Fruit fly (Drosophila melanogaster) whole organism, embryonic: ENCODE measurements around the gene CG4586.

Experiments
- ATbp ChIP-seq: fragments of 200-800 bp; sonication (Bioruptor generic); optimal IDR thresholded peaks from 2 replicates; lab custom pipeline; 2017; ENCODE audit warnings: missing biosample characterization, mild to moderate bottlenecking, missing genetic modification characterization, missing genetic modification reagents
- Awh ChIP-seq: fragments of 200-800 bp; sonication (Bioruptor generic); IDR thresholded peaks from 2 replicates; pipeline ENCODE4, ENCODE4 v1.3.6; 2022; ENCODE audit warnings: missing biosample characterization, missing genetic modification characterization
- CG10147 ChIP-seq: fragments of 200-800 bp; sonication (Bioruptor generic); optimal IDR thresholded peaks from 2 replicates; lab custom pipeline; 2019; ENCODE audit warnings: missing biosample characterization, mild to moderate bottlenecking, missing genetic modification characterization, moderate library complexity
- CG10209 ChIP-seq: fragments of 200-800 bp; sonication (Bioruptor generic); optimal IDR thresholded peaks from 3 replicates; lab custom pipeline; 2017; ENCODE audit warnings: missing biosample characterization, mild to moderate bottlenecking, missing genetic modification characterization, missing genetic modification reagents
- CG10979 ChIP-seq: fragments of 200-800 bp; sonication (Bioruptor generic); optimal IDR thresholded peaks from 2 replicates; lab custom pipeline; 2018; ENCODE audit warnings: missing biosample characterization, mild to moderate bottlenecking, missing genetic modification characterization, moderate library complexity
- CG11398 ChIP-seq: fragments of 200-800 bp; sonication (Bioruptor generic); optimal IDR thresholded peaks from 2 replicates; lab custom pipeline; 2016; ENCODE audit warnings: missing biosample characterization, missing genetic modification characterization
- CG17328 ChIP-seq: fragments of 200-800 bp; sonication (Bioruptor generic); IDR thresholded peaks from 2 replicates; pipeline ENCODE4 v1.3.6; 2022; ENCODE audit warnings: missing biosample characterization, missing genetic modification characterization
- CG17802 ChIP-seq: fragments of 200-800 bp; sonication (Bioruptor generic); optimal IDR thresholded peaks from 2 replicates; lab custom pipeline; 2018; ENCODE audit warnings: missing biosample characterization, mild to moderate bottlenecking, missing genetic modification characterization, moderate library complexity
- CG18262 ChIP-seq: fragments of 200-800 bp; optimal IDR thresholded peaks from 3 replicates; lab custom pipeline; 2019; ENCODE audit warnings: missing biosample characterization, mild to moderate bottlenecking, missing genetic modification characterization, moderate library complexity
- CG18476 ChIP-seq: fragments of 200-800 bp; sonication (Bioruptor generic); optimal IDR thresholded peaks from 2 replicates; lab custom pipeline; 2016; ENCODE audit warnings: missing biosample characterization, mild to moderate bottlenecking, missing genetic modification characterization
- CG18619 ChIP-seq: fragments of 200-800 bp; sonication (Bioruptor generic); optimal IDR thresholded peaks from 3 replicates; lab custom pipeline; 2017; ENCODE audit warnings: missing biosample characterization, mild to moderate bottlenecking, missing genetic modification characterization
- CG2875 ChIP-seq: fragments of 200-800 bp; sonication (Bioruptor generic); optimal IDR thresholded peaks from 2 replicates; lab custom pipeline; 2017; ENCODE audit warnings: missing biosample characterization, mild to moderate bottlenecking, missing genetic modification characterization, missing genetic modification reagents
- CG7928 ChIP-seq: fragments of 200-800 bp; sonication (Bioruptor generic); optimal IDR thresholded peaks from 2 replicates; lab custom pipeline; 2017; ENCODE audit warnings: missing biosample characterization, mild to moderate bottlenecking, missing genetic modification characterization
- CG8478 ChIP-seq: fragments of >200 bp; optimal IDR thresholded peaks from 2 replicates; lab custom pipeline; 2018
- CG9727 ChIP-seq: fragments of 200-800 bp; sonication (Bioruptor generic); optimal IDR thresholded peaks from 3 replicates; lab custom pipeline; 2017; ENCODE audit warnings: missing biosample characterization, mild to moderate bottlenecking, missing genetic modification characterization
- Camta ChIP-seq: fragments of 200-800 bp; sonication (Bioruptor generic); optimal IDR thresholded peaks from 2 replicates; lab custom pipeline; 2016; ENCODE audit warnings: missing biosample characterization, missing genetic modification characterization
- D19A ChIP-seq: fragments of 200-800 bp; optimal IDR thresholded peaks from 3 replicates; lab custom pipeline; 2019; ENCODE audit warnings: missing biosample characterization, mild to moderate bottlenecking, missing genetic modification characterization, moderate library complexity
- Drgx ChIP-seq: fragments of 200-800 bp; sonication (Bioruptor generic); IDR thresholded peaks from 2 replicates; pipeline ENCODE4 v1.3.6; 2022; ENCODE audit warnings: missing biosample characterization, missing genetic modification characterization
- GATAe ChIP-seq: fragments of 200-800 bp; sonication (Bioruptor generic); conservative IDR thresholded peaks from 2 replicates; pipeline ENCODE4 v1.3.6; 2022; ENCODE audit warnings: missing biosample characterization, missing genetic modification characterization
- H2.0 ChIP-seq: fragments of 200-800 bp; sonication (Bioruptor generic); IDR thresholded peaks from 2 replicates; pipeline ENCODE4 v1.3.6; 2022; ENCODE audit warnings: missing biosample characterization, missing genetic modification characterization
- HLH3B ChIP-seq: fragments of 200-800 bp; sonication (Bioruptor generic); IDR thresholded peaks from 2 replicates; pipeline ENCODE4 v1.3.6; 2022; ENCODE audit warnings: missing biosample characterization, missing genetic modification characterization
- HLHmδ ChIP-seq: fragments of 200-800 bp; sonication (Bioruptor generic); optimal IDR thresholded peaks from 2 replicates; lab custom pipeline; 2018; ENCODE audit warnings: missing biosample characterization, mild to moderate bottlenecking, missing genetic modification characterization, moderate library complexity
- Hmx ChIP-seq: fragments of 200-800 bp; sonication (Bioruptor generic); optimal IDR thresholded peaks from 2 replicates; lab custom pipeline; 2016; ENCODE audit warnings: missing biosample characterization, missing genetic modification characterization
- Mrtf ChIP-seq: fragments of 200-800 bp; sonication (Bioruptor generic); IDR thresholded peaks from 3 replicates; pipeline ENCODE4 v1.3.6; 2022; ENCODE audit warnings: missing biosample characterization, missing genetic modification characterization
- NK7.1 ChIP-seq: fragments of 200-800 bp; sonication (Bioruptor generic); optimal IDR thresholded peaks from 3 replicates; lab custom pipeline; 2016; ENCODE audit warnings: missing biosample characterization, missing genetic modification characterization
- Scr ChIP-seq: fragments of 200-800 bp; sonication (Bioruptor generic); IDR thresholded peaks from 2 replicates; pipeline ENCODE4 v1.3.6; 2022; ENCODE audit warnings: missing biosample characterization, missing genetic modification characterization; ENCODE audit not compliant: partially characterized antibody
- Side ChIP-seq: fragments of 200-800 bp; sonication (Bioruptor generic); optimal IDR thresholded peaks from 2 replicates; lab custom pipeline; 2016; ENCODE audit warnings: missing biosample characterization, missing genetic modification characterization
- Sox100B ChIP-seq: fragments of 200-800 bp; sonication (Bioruptor generic); optimal IDR thresholded peaks from 3 replicates; lab custom pipeline; 2018; ENCODE audit warnings: missing biosample characterization, mild to moderate bottlenecking, missing genetic modification characterization
- Tbp ChIP-seq: fragments of >200 bp; optimal IDR thresholded peaks from 2 replicates; lab custom pipeline; 2018; ENCODE audit warnings: missing biosample characterization, missing genetic modification characterization
- YL-1 ChIP-seq: fragments of 200-800 bp; sonication (Bioruptor generic); optimal IDR thresholded peaks from 3 replicates; lab custom pipeline; 2017; ENCODE audit warnings: missing biosample characterization, mild to moderate bottlenecking, missing genetic modification characterization
- ara ChIP-seq: fragments of 200-800 bp; sonication (Bioruptor generic); IDR thresholded peaks from 2 replicates; pipeline ENCODE4 v1.3.6; 2022; ENCODE audit warnings: missing biosample characterization, missing genetic modification characterization
- caup ChIP-seq: fragments of 200-800 bp; sonication (Bioruptor generic); optimal IDR thresholded peaks from 3 replicates; lab custom pipeline; 2017; ENCODE audit warnings: missing biosample characterization, mild to moderate bottlenecking, missing genetic modification characterization, moderate library complexity; ENCODE audit not compliant: severe bottlenecking
- danr ChIP-seq: fragments of 200-800 bp; sonication (Bioruptor generic); IDR thresholded peaks from 2 replicates; pipeline ENCODE4 v1.3.6; 2022; ENCODE audit warnings: missing biosample characterization, missing genetic modification characterization
- dmrt99B ChIP-seq: fragments of 200-800 bp; sonication (Bioruptor generic); optimal IDR thresholded peaks from 2 replicates; lab custom pipeline; 2018; ENCODE audit warnings: missing biosample characterization, mild to moderate bottlenecking, missing genetic modification characterization, moderate library complexity
- gsb-n ChIP-seq: fragments of 200-800 bp; sonication (Bioruptor generic); optimal IDR thresholded peaks from 3 replicates; lab custom pipeline; 2018; ENCODE audit warnings: missing biosample characterization, mild to moderate bottlenecking, missing genetic modification characterization
- gt ChIP-seq: fragments of 200-800 bp; sonication (Bioruptor generic); IDR thresholded peaks from 2 replicates; pipeline ENCODE4 v1.3.6; 2022; ENCODE audit warnings: missing biosample characterization, missing genetic modification characterization
- her ChIP-seq: fragments of 200-800 bp; sonication (Bioruptor generic); optimal IDR thresholded peaks from 2 replicates; lab custom pipeline; 2016; ENCODE audit warnings: missing biosample characterization, missing genetic modification characterization
- insv ChIP-seq, 2 experiments: fragments of 200-800 bp; sonication (Bioruptor generic); optimal IDR thresholded peaks; 3 replicates each; lab custom pipeline; 2016 to 2018; ENCODE audit warnings: missing biosample characterization in 2 of 2, missing genetic modification characterization in 2 of 2
- jigr1 ChIP-seq: fragments of 200-800 bp; sonication (Bioruptor generic); IDR thresholded peaks from 3 replicates; pipeline ENCODE4 v1.3.6; 2022; ENCODE audit warnings: missing biosample characterization, missing genetic modification characterization
- kah ChIP-seq: fragments of 200-800 bp; sonication (Bioruptor generic); optimal IDR thresholded peaks from 2 replicates; lab custom pipeline; 2018; ENCODE audit warnings: missing biosample characterization, mild to moderate bottlenecking, missing genetic modification characterization
- mirr ChIP-seq: fragments of 200-800 bp; sonication (Bioruptor generic); optimal IDR thresholded peaks from 3 replicates; lab custom pipeline; 2018; ENCODE audit warnings: missing biosample characterization, mild to moderate bottlenecking, missing genetic modification characterization
- prd ChIP-seq, 3 experiments: fragments of >200 bp in 2 of 3; fragments of 200-800 bp in 1 of 3; sonication (Bioruptor generic) in 1 of 3; optimal IDR thresholded peaks in 2 of 3; IDR thresholded peaks in 1 of 3; 2 replicates in 2 of 3; 3 replicates in 1 of 3; pipeline versions ENCODE4 v1.3.6 to Lab custom; 2017 to 2022; ENCODE audit warnings: missing biosample characterization in 1 of 3, missing genetic modification characterization in 1 of 3
- row ChIP-seq: fragments of 200-800 bp; sonication (Bioruptor generic); IDR thresholded peaks from 3 replicates; pipeline ENCODE4 v1.3.6; 2022; ENCODE audit warnings: missing biosample characterization, missing genetic modification characterization
- schlank ChIP-seq: fragments of 200-800 bp; sonication (Bioruptor generic); optimal IDR thresholded peaks from 2 replicates; lab custom pipeline; 2018; ENCODE audit warnings: missing biosample characterization, mild to moderate bottlenecking, missing genetic modification characterization
- seq ChIP-seq: fragments of 200-800 bp; sonication (Bioruptor generic); IDR thresholded peaks from 2 replicates; pipeline ENCODE4 v1.3.6; 2022; ENCODE audit warnings: missing biosample characterization, missing genetic modification characterization
- sim ChIP-seq: fragments of 200-800 bp; sonication (Bioruptor generic); IDR thresholded peaks from 2 replicates; pipeline ENCODE4 v1.3.6; 2022; ENCODE audit warnings: missing biosample characterization, missing genetic modification characterization
- so ChIP-seq: fragments of 200-800 bp; sonication (Bioruptor generic); IDR thresholded peaks from 3 replicates; pipeline ENCODE4 v1.3.6; 2022; ENCODE audit warnings: missing biosample characterization, missing genetic modification characterization
- tap ChIP-seq: fragments of 200-800 bp; optimal IDR thresholded peaks from 3 replicates; lab custom pipeline; 2019; ENCODE audit warnings: missing biosample characterization, mild to moderate bottlenecking, missing genetic modification characterization, moderate library complexity
- toy ChIP-seq: fragments of 200-800 bp; sonication (Bioruptor generic); IDR thresholded peaks from 2 replicates; pipeline ENCODE4 v1.3.6; 2022; ENCODE audit warnings: missing biosample characterization, missing genetic modification characterization
- z ChIP-seq: fragments of 200-800 bp; sonication (Bioruptor generic); IDR thresholded peaks from 3 replicates; pipeline ENCODE4 v1.3.6; 2022; ENCODE audit warnings: missing biosample characterization, missing genetic modification characterization

CG4586 gene

DNA sequence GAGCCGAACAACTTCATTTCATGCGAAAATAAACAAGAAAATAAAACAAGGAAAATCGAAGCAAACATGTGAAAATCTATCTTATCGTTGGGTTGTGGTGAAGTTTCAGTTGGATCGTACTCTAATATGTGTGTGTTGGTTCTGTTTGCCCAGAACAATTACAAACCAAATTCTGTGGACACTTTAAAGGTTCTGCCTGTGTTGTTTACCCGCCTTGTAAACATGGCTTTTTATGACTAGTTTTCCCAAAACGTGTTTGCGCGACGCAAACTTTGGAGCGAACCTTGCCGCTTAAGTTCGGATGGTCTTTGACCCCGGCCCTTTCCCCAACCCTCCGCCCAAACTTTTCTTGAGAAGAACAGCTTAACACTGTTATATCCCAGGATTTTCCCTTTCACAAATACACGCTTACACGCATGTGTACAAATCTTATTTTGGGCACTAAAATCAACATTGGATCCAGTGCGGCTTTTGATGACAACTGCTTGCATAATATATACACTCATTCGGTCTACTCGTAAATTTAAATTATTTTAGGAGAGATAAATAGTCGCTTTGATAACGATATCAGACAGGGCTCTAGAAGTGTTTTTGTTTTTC lies 34.5 kb downstream of the CG4586 start (continued):
- TF ChIP-seq danr (GFP tag; lab: Robert Waterston, UW), result peak; percentile 23; the same call in 1 of the 2 replicates
- TF ChIP-seq tap (tag; lab: Kevin White, UChicago), result peak; percentile 69
- peak; percentile 69 for TF ChIP-seq NK7.1 (GFP tag; lab: Kevin White, UChicago)
- peak; percentile 43; the same call in 1 of the 3 replicates for TF ChIP-seq Mrtf (GFP tag; lab: Robert Waterston, UW)
- no peak for TF ChIP-seq CG8478 (lab: Kevin White, UChicago)
- peak; percentile 92 for TF ChIP-seq ara (GFP tag; lab: Robert Waterston, UW)
- no peak for TF ChIP-seq Drgx
- peak; percentile 94 for TF ChIP-seq CG11398 (GFP tag; lab: Kevin White, UChicago)
- TF ChIP-seq D19A, result peak; percentile 63
- no peak for TF ChIP-seq GATAe (GFP tag; lab: Robert Waterston, UW)
- peak; percentile 72; the same call in 2 of the 3 replicates for TF ChIP-seq z (GFP tag; lab: Robert Waterston, UW)
- peak; percentile 85 for TF ChIP-seq CG18262
- peak; percentile 90 for TF ChIP-seq Awh
- peak; percentile 23; the same call in 1 of the 3 replicates for TF ChIP-seq row
- TF ChIP-seq Scr, result no peak
- no peak for TF ChIP-seq gt (GFP tag; lab: Robert Waterston, UW)
- peak; percentile 94 for TF ChIP-seq CG9727 (GFP tag; lab: Kevin White, UChicago)
- peak; percentile 81 for TF ChIP-seq sim (GFP tag; lab: Robert Waterston, UW)
- TF ChIP-seq ATbp (GFP tag; lab: Kevin White, UChicago), result peak; percentile 96
- TF ChIP-seq CG7928 (GFP tag; lab: Kevin White, UChicago), result peak; percentile 46
- peak; percentile 41 for TF ChIP-seq CG10147
- TF ChIP-seq CG18619 (GFP tag; lab: Kevin White, UChicago), result peak; percentile 82
- peak; percentile 87 for TF ChIP-seq her
- TF ChIP-seq kah (GFP tag; lab: Kevin White, UChicago), result peak; percentile 45
- no peak for TF ChIP-seq prd (optimal IDR thresholded peaks at IDR 0.05; lab: Kevin White, UChicago)
- TF ChIP-seq prd (GFP tag; IDR thresholded peaks at IDR 0.05; lab: Robert Waterston, UW), result peak; percentile 73
- TF ChIP-seq Tbp (GFP tag; lab: Kevin White, UChicago), result no peak
- peak; percentile 90 for TF ChIP-seq Side
- TF ChIP-seq dmrt99B (tag; lab: Kevin White, UChicago), result peak; percentile 58
- TF ChIP-seq caup (GFP tag; lab: Kevin White, UChicago), result peak; percentile 84
- peak; percentile 84 for TF ChIP-seq schlank (tag; lab: Kevin White, UChicago)
- TF ChIP-seq CG17328 (GFP tag; lab: Robert Waterston, UW), result peak; percentile 74
- peak; percentile 90 for TF ChIP-seq Camta (GFP tag; lab: Kevin White, UChicago)
- peak; percentile 94 for TF ChIP-seq HLHmδ (GFP tag; lab: Kevin White, UChicago)
- TF ChIP-seq mirr (GFP tag; lab: Kevin White, UChicago), result peak; percentile 78
- TF ChIP-seq CG10209 (GFP tag; lab: Kevin White, UChicago), result peak; percentile 93
- no peak for TF ChIP-seq jigr1
- peak; percentile 92 for TF ChIP-seq gsb-n (tag; lab: Kevin White, UChicago)
- TF ChIP-seq Hmx (GFP tag; lab: Kevin White, UChicago), result no peak
- peak; percentile 85 for TF ChIP-seq Sox100B (GFP tag; lab: Kevin White, UChicago)
- peak; percentile 97 for TF ChIP-seq YL-1 (GFP tag; lab: Kevin White, UChicago)
- peak; percentile 30 for TF ChIP-seq CG17802
- TF ChIP-seq HLH3B (GFP tag; lab: Robert Waterston, UW), result peak; percentile 65; the same call in 1 of the 2 replicates
- peak; percentile 82 for TF ChIP-seq CG18476 (GFP tag; lab: Kevin White, UChicago)
- peak; percentile 23 to 69 for TF ChIP-seq insv (GFP tag; optimal IDR thresholded peaks at IDR 0.05; lab: Kevin White, UChicago)
- TF ChIP-seq seq (GFP tag; lab: Robert Waterston, UW), result peak; percentile 84
- TF ChIP-seq CG2875 (GFP tag; lab: Kevin White, UChicago), result peak; percentile 97
- TF ChIP-seq so (GFP tag; lab: Robert Waterston, UW), result peak; percentile 77; the same call in 2 of the 3 replicates
- TF ChIP-seq H2.0 (GFP tag; lab: Robert Waterston, UW), result peak; percentile 44; the same call in 1 of the 2 replicates
- peak; percentile 75 for TF ChIP-seq CG10979
- peak; percentile 49; the same call in 1 of the 2 replicates for TF ChIP-seq toy (GFP tag; lab: Robert Waterston, UW)
